Worm (Caenorhabditis elegans) whole organism, L1 larva: ENCODE data around the gene Y68A4A.10.

Source experiments
- C04F5.9 ChIP-seq: sonication (generic microtip); optimal IDR thresholded peaks from 2 replicates; lab custom pipeline; 2016; ENCODE audit warnings: missing genetic modification characterization, missing compliant biosample characterization
- C16A3.4 ChIP-seq: fragments of 150-350 bp; optimal IDR thresholded peaks from 2 replicates; lab custom pipeline; 2014; ENCODE audit warnings: missing biosample characterization, missing genetic modification characterization
- alr-1 ChIP-seq: fragments of 200-800 bp; sonication (Bioruptor generic); optimal IDR thresholded peaks from 2 replicates; lab custom pipeline; 2018; ENCODE audit warnings: borderline replicate concordance, mild to moderate bottlenecking, missing genetic modification characterization, missing compliant biosample characterization
- ama-1 ChIP-seq: fragments of 150-350 bp; optimal IDR thresholded peaks from 2 replicates; lab custom pipeline; 2014
- ceh-63 ChIP-seq: fragments of 200-800 bp; sonication (Bioruptor generic); optimal IDR thresholded peaks from 2 replicates; lab custom pipeline; 2018; ENCODE audit warnings: mild to moderate bottlenecking, missing genetic modification characterization, missing compliant biosample characterization
- ceh-8 ChIP-seq: fragments of 200-800 bp; sonication (Bioruptor generic); optimal IDR thresholded peaks from 2 replicates; lab custom pipeline; 2018; ENCODE audit warnings: mild to moderate bottlenecking, missing genetic modification characterization, moderate library complexity, missing compliant biosample characterization
- ceh-82 ChIP-seq, 3 experiments: fragments of 150-350 bp in 1 of 3; sonication (generic microtip) in 2 of 3; optimal IDR thresholded peaks; 2 replicates each; lab custom pipeline; 2014 to 2017; ENCODE audit warnings: missing biosample characterization in 3 of 3, missing genetic modification characterization in 3 of 3
- ceh-90 ChIP-seq: sonication (generic microtip); optimal IDR thresholded peaks from 2 replicates; lab custom pipeline; 2016; ENCODE audit warnings: missing genetic modification characterization, missing compliant biosample characterization
- egl-27 ChIP-seq, 2 experiments: fragments of 150-350 bp in 1 of 2; sonication (generic microtip); optimal IDR thresholded peaks; 3 replicates each; lab custom pipeline; 2017 to 2018; ENCODE audit warnings: missing biosample characterization in 2 of 2, missing genetic modification characterization in 2 of 2, missing genetic modification reagents in 2 of 2
- elt-2 ChIP-seq: sonication (generic microtip); optimal IDR thresholded peaks from 2 replicates; lab custom pipeline; 2016; ENCODE audit warnings: missing genetic modification characterization, mild to moderate bottlenecking, inconsistent platforms, missing compliant biosample characterization, missing genetic modification reagents
- elt-3 ChIP-seq, 6 experiments: fragments of 150-350 bp in 1 of 6; sonication (generic microtip); optimal IDR thresholded peaks; 2 replicates each; lab custom pipeline; 2017 to 2018; ENCODE audit warnings: missing biosample characterization in 6 of 6, missing genetic modification characterization in 6 of 6, inconsistent platforms in 1 of 6
- grh-1 ChIP-seq: fragments of 200-800 bp; sonication (Bioruptor generic); IDR thresholded peaks from 2 replicates; pipeline ENCODE4 v1.3.6; 2022; ENCODE audit warnings: missing genetic modification reagents, missing genetic modification characterization, missing compliant biosample characterization
- irx-1 ChIP-seq: sonication (generic microtip); optimal IDR thresholded peaks from 2 replicates; lab custom pipeline; 2016; ENCODE audit warnings: missing genetic modification characterization, missing compliant biosample characterization
- lin-14 ChIP-seq: fragments of 200-800 bp; sonication (Bioruptor generic); optimal IDR thresholded peaks from 2 replicates; lab custom pipeline; 2018; ENCODE audit warnings: mild to moderate bottlenecking, missing genetic modification characterization, moderate library complexity, missing compliant biosample characterization
- lin-15B ChIP-seq: fragments of 150-350 bp; sonication (generic microtip); optimal IDR thresholded peaks from 3 replicates; lab custom pipeline; 2014; ENCODE audit warnings: missing biosample characterization, missing genetic modification characterization
- lir-3 ChIP-seq: sonication (generic microtip); optimal IDR thresholded peaks from 2 replicates; lab custom pipeline; 2016; ENCODE audit warnings: mild to moderate bottlenecking, missing genetic modification characterization, moderate library complexity, missing compliant biosample characterization; ENCODE audit not compliant: poor library complexity
- lsy-2 ChIP-seq, 2 experiments: fragments of 150-350 bp; optimal IDR thresholded peaks; 2 replicates each; lab custom pipeline; 2014; ENCODE audit warnings: missing biosample characterization in 2 of 2, missing genetic modification characterization in 2 of 2
- mab-9 ChIP-seq: fragments of 200-800 bp; sonication (Bioruptor generic); IDR thresholded peaks from 2 replicates; pipeline ENCODE4 v1.3.6; 2022; ENCODE audit warnings: missing genetic modification reagents, missing genetic modification characterization, missing compliant biosample characterization
- mdl-1 ChIP-seq, 2 experiments: fragments of 150-350 bp; optimal IDR thresholded peaks; 2 replicates each; lab custom pipeline; 2014 to 2017; ENCODE audit warnings: missing biosample characterization in 2 of 2, missing genetic modification characterization in 2 of 2, inconsistent platforms in 1 of 2
- mef-2 ChIP-seq: fragments of 150-350 bp; optimal IDR thresholded peaks from 2 replicates; lab custom pipeline; 2014; ENCODE audit warnings: missing biosample characterization, missing genetic modification characterization
- nhr-71 ChIP-seq: sonication (generic microtip); optimal IDR thresholded peaks from 2 replicates; lab custom pipeline; 2016; ENCODE audit warnings: mild to moderate bottlenecking, missing genetic modification characterization, moderate library complexity, missing compliant biosample characterization
- nhr-76 ChIP-seq: sonication (generic microtip); optimal IDR thresholded peaks from 2 replicates; lab custom pipeline; 2017; ENCODE audit warnings: missing biosample characterization, missing genetic modification characterization
- nhr-77 ChIP-seq: fragments of 150-350 bp; optimal IDR thresholded peaks from 2 replicates; lab custom pipeline; 2014; ENCODE audit warnings: missing biosample characterization, missing genetic modification characterization
- nhr-85 ChIP-seq: sonication (generic microtip); peaks from one replicate; lab custom pipeline; 2016; ENCODE audit warnings: missing genetic modification characterization, inconsistent platforms, missing compliant biosample characterization
- snpc-4 ChIP-seq: fragments of 150-350 bp; optimal IDR thresholded peaks from 2 replicates; lab custom pipeline; 2014; ENCODE audit warnings: missing biosample characterization, missing genetic modification characterization
- swsn-7 ChIP-seq: sonication (generic microtip); optimal IDR thresholded peaks from 2 replicates; lab custom pipeline; 2016; ENCODE audit warnings: missing genetic modification characterization, missing compliant biosample characterization
- tbx-2 ChIP-seq: sonication (generic microtip); optimal IDR thresholded peaks from 2 replicates; lab custom pipeline; 2016; ENCODE audit warnings: missing genetic modification characterization, missing compliant biosample characterization
- unc-30 ChIP-seq: sonication (generic microtip); optimal IDR thresholded peaks from 2 replicates; lab custom pipeline; 2017; ENCODE audit warnings: missing biosample characterization, missing genetic modification characterization
- unc-98 ChIP-seq: fragments of 200-800 bp; sonication (Bioruptor generic); IDR thresholded peaks from 2 replicates; pipeline ENCODE4 v1.3.6; 2022; ENCODE audit warnings: missing genetic modification characterization, missing compliant biosample characterization
- vab-15 ChIP-seq: sonication (generic microtip); optimal IDR thresholded peaks from 2 replicates; lab custom pipeline; 2017; ENCODE audit warnings: missing genotype, mild to moderate bottlenecking, missing genetic modification characterization, missing compliant biosample characterization
- xbp-1 ChIP-seq: sonication (generic microtip); optimal IDR thresholded peaks from 2 replicates; lab custom pipeline; 2016; ENCODE audit warnings: missing genetic modification characterization, missing compliant biosample characterization
- ztf-4 ChIP-seq: fragments of 150-350 bp; optimal IDR thresholded peaks from 2 replicates; lab custom pipeline; 2014; ENCODE audit warnings: missing biosample characterization, missing genetic modification characterization

Y68A4A.10 gene

DNA sequence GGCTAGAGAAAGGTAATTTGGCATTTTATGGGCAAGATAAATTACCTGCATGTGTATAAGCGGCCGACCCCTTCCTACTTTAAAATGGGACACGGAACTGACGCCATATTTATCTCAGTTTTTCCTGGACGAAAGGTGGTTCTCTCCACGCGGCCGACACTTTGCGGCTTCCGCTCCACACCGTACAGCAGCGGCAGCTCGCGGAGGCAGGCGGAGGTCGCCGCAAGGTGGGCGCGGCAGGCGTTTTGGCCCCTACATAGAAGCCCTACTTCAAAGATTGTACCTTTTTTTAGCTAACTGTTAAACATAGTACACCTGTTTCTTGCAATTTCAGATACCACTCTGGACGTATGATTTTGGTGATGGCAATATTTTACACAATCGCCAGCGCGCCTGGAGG lies 4.5 kb downstream of the Y68A4A.10 start:
- TF ChIP-seq xbp-1 (tag; lab: Kevin White, UChicago): no peak

DNA sequence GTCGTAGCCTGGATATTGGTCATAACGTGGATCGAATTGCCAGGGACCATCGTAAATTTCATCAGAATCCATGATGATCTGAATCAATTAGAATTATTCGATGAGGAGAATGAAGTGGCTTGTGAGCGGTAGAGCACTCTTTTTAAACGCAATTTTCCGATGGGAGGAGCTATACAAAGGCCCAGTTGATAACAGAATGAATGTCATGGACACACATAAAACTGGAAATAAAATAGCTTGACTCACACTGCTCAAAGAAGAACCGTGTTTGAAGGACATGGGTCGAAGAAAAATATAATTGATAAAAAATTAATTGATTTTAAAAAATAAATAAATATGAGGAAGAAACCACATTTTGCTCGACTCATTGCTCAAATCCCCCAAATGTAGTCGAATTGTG lies 6.1 kb downstream of the Y68A4A.10 start, which contains the start of gene Y68A4A.13:
Gene Y68A4A.13 (minus strand): TSS at position 101 of the 400 bp plus-strand sequence.
- no peak for TF ChIP-seq swsn-7 (tag; lab: Kevin White, UChicago)
- TF ChIP-seq nhr-76 (tag; lab: Kevin White, UChicago): no peak
- no peak for TF ChIP-seq lsy-2 (tag; optimal IDR thresholded peaks at IDR 0.05; lab: Kevin White, UChicago)
- TF ChIP-seq nhr-77 (tag; lab: Kevin White, UChicago): no peak
- no peak for TF ChIP-seq C16A3.4
- TF ChIP-seq ama-1 (lab: Kevin White, UChicago): no peak
- no peak for TF ChIP-seq unc-30 (tag; lab: Kevin White, UChicago)
- TF ChIP-seq, all 84 proteins: peak for 0

DNA sequence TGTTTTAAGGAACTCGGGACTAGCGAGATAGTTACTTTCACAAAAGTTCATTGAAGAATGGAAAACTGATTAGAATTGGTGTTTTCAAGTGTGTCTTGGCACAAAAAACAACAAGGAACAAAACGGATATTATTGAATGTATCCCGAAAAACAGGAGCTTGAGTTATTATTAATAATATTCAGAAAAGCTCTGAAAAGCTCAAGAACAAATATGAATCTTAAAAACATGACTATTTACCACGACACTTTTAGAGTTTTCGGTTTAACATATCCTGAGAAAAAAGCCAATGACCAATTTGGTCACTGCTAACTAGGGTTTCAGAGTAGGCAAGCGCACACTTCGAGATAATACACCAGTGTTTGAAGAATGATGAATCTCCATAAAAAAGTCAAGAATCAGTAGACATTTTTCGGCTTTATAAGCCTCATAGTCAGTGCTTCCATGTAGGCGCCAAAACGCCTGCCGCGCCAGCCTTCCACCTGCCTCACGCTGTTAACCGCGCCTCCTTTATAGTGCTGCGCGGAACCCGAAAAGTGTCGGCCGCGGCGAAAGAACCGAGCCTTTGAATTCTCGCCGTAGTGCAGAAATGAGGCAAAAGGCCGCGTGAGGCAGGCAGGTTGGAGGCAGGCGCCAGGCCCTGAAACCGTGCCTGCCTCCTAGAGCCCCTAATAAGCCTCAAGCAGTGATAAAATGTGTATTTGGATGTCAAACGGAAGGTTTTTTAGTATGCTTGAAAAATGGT lies 10.2 kb downstream of the Y68A4A.10 start, which contains the start of gene srh-236:
Gene srh-236 (minus strand): TSS at position 51 of the 743 bp plus-strand sequence.
- TF ChIP-seq nhr-76 (tag; lab: Kevin White, UChicago) (no peak), mef-2 (no peak), elt-3 (tag; optimal IDR thresholded peaks at IDR 0.05; lab: Kevin White, UChicago) (no peak), nhr-71 (no peak), tbx-2 (tag; lab: Kevin White, UChicago) (no peak), grh-1 (GFP tag; lab: Robert Waterston, UW) (no peak), irx-1 (tag; lab: Kevin White, UChicago) (no peak), ceh-90 (tag; lab: Kevin White, UChicago) (no peak), lin-15B (tag; lab: Kevin White, UChicago) (no peak), ceh-8 (GFP tag; lab: Kevin White, UChicago) (no peak), C04F5.9 (no peak), lin-14 (GFP tag; lab: Kevin White, UChicago) (no peak), C16A3.4 (no peak), ceh-63 (GFP tag; lab: Kevin White, UChicago) (no peak), unc-98 (no peak), ceh-82 (tag; optimal IDR thresholded peaks at IDR 0.05; lab: Kevin White, UChicago) (no peak), vab-15 (tag; lab: Kevin White, UChicago) (no peak), lir-3 (tag; lab: Kevin White, UChicago) (no peak), alr-1 (no peak)

DNA sequence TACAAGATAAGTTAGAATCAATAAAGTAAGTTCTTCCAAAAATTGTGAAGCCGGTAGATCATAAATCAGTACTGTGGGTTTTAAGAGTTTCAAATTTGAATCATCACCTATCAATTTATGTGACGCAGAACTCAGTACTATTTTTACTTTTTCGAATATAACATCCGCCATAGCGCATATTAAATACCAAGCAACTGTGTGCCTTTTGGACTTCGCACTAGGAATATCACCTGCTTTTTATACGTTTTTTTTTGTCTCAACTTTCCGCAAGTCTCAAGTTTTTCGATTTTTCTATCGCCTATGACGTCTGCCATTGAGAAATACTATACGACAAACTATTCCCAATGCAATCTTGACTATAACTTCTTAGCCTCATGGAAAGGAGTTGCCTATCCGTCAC lies 10.8 kb downstream of the Y68A4A.10 start, which contains the start of gene srh-113:
Gene srh-113 (plus strand): TSS at position 301 of the 400 bp plus-strand sequence.
- TF ChIP-seq egl-27 (tag; optimal IDR thresholded peaks at IDR 0.05; lab: Kevin White, UChicago): no peak
- no peak for TF ChIP-seq mab-9
- no peak for TF ChIP-seq nhr-85
- no peak for TF ChIP-seq ztf-4 (tag; lab: Kevin White, UChicago)

DNA sequence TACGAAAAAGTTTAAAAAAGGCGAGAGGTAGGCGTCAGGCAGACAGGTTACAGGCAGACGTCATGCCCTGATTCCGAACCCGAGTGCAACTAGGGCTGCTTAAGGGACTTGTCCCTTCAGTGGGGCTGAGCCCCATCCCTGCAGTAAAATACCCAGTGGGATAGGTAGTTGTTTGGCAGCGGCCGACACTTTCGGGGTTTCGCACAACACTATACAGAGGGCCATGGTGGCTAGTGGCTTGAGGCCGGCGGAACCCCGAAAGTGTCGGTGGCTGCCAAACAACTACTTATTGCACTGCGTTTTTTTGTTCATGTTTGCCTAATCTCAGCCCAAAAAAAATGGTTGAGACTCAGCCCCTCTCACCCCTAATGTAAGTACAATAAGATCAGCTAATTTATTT lies 13.7 kb downstream of the Y68A4A.10 start:
- TF ChIP-seq irx-1 (tag; lab: Kevin White, UChicago) (no peak), snpc-4 (tag; lab: Kevin White, UChicago) (no peak), alr-1 (no peak), mdl-1 (tag; optimal IDR thresholded peaks at IDR 0.05; lab: Kevin White, UChicago) (no peak), elt-2 (tag; lab: Kevin White, UChicago) (no peak)
- TF ChIP-seq, all 84 proteins: peak for 0
